Worm (Caenorhabditis elegans) whole organism, late embryonic: Measurements from ENCODE around the gene acr-21.
A peak's percentile ranks its signal among the peaks of the same experiment; 100 is the strongest.

Experiments
- C08G9.2 ChIP-seq: sonication (generic microtip); optimal IDR thresholded peaks from 2 replicates; lab custom pipeline; 2016; ENCODE audit warnings: mild to moderate bottlenecking, missing genetic modification characterization, moderate library complexity, missing compliant biosample characterization
- C38D4.7 ChIP-seq: fragments of 200-800 bp; sonication (Bioruptor generic); optimal IDR thresholded peaks from 2 replicates; lab custom pipeline; 2018; ENCODE audit warnings: mild to moderate bottlenecking, missing genetic modification characterization, moderate library complexity, missing compliant biosample characterization
- K09A11.1 ChIP-seq: sonication (generic microtip); optimal IDR thresholded peaks from 2 replicates; lab custom pipeline; 2017; ENCODE audit warnings: antibody characterized with exemption, mild to moderate bottlenecking, missing genetic modification characterization, missing compliant biosample characterization; ENCODE audit not compliant: insufficient read depth
- Y22D7AL.16 ChIP-seq: sonication (generic microtip); optimal IDR thresholded peaks from 2 replicates; lab custom pipeline; 2016; ENCODE audit warnings: missing genetic modification characterization, missing compliant biosample characterization
- ahr-1 ChIP-seq: sonication (generic microtip); optimal IDR thresholded peaks from 2 replicates; lab custom pipeline; 2016; ENCODE audit warnings: missing genetic modification characterization, missing compliant biosample characterization
- ceh-14 ChIP-seq: sonication (generic microtip); optimal IDR thresholded peaks from 2 replicates; lab custom pipeline; 2016; ENCODE audit warnings: missing genotype, missing genetic modification characterization, missing compliant biosample characterization
- ceh-18 ChIP-seq: sonication (generic microtip); optimal IDR thresholded peaks from 2 replicates; lab custom pipeline; 2016; ENCODE audit warnings: missing genetic modification characterization, missing compliant biosample characterization
- ceh-19 ChIP-seq: fragments of 200-800 bp; sonication (Bioruptor generic); optimal IDR thresholded peaks from 2 replicates; lab custom pipeline; 2018; ENCODE audit warnings: mild to moderate bottlenecking, missing genetic modification characterization, missing compliant biosample characterization
- ceh-2 ChIP-seq: sonication (generic microtip); optimal IDR thresholded peaks from 2 replicates; lab custom pipeline; 2016; ENCODE audit warnings: missing genotype, missing genetic modification characterization, missing compliant biosample characterization
- ceh-22 ChIP-seq: sonication (generic microtip); optimal IDR thresholded peaks from 2 replicates; lab custom pipeline; 2017; ENCODE audit warnings: missing biosample characterization, missing genetic modification characterization
- ceh-24 ChIP-seq: sonication (generic microtip); optimal IDR thresholded peaks from 2 replicates; lab custom pipeline; 2016; ENCODE audit warnings: mild to moderate bottlenecking, missing genetic modification characterization, missing compliant biosample characterization
- ceh-31 ChIP-seq: sonication (generic microtip); optimal IDR thresholded peaks from 2 replicates; lab custom pipeline; 2016; ENCODE audit warnings: missing genetic modification characterization, missing compliant biosample characterization
- ceh-34 ChIP-seq: sonication (generic microtip); optimal IDR thresholded peaks from 2 replicates; lab custom pipeline; 2016; ENCODE audit warnings: mild to moderate bottlenecking, missing genetic modification characterization, missing compliant biosample characterization
- ceh-45 ChIP-seq: fragments of 200-800 bp; sonication (Bioruptor generic); IDR thresholded peaks from 2 replicates; pipeline ENCODE4 v1.3.6; 2022; ENCODE audit warnings: missing genetic modification reagents, missing genetic modification characterization, missing compliant biosample characterization
- ceh-48 ChIP-seq: sonication (generic microtip); optimal IDR thresholded peaks from 2 replicates; lab custom pipeline; 2016; ENCODE audit warnings: missing genetic modification characterization, inconsistent platforms, missing compliant biosample characterization
- ceh-6 ChIP-seq: fragments of 200-800 bp; sonication (Bioruptor generic); optimal IDR thresholded peaks from 2 replicates; lab custom pipeline; 2018; ENCODE audit warnings: mild to moderate bottlenecking, missing genetic modification characterization, missing compliant biosample characterization
- che-1 ChIP-seq: sonication (generic microtip); optimal IDR thresholded peaks from 2 replicates; lab custom pipeline; 2016; ENCODE audit warnings: mild to moderate bottlenecking, missing genetic modification characterization, missing compliant biosample characterization
- dve-1 ChIP-seq: sonication (generic microtip); optimal IDR thresholded peaks from 2 replicates; lab custom pipeline; 2017; ENCODE audit warnings: antibody characterized with exemption, mild to moderate bottlenecking, missing genetic modification characterization, missing compliant biosample characterization
- elt-2 ChIP-seq: sonication (generic microtip); optimal IDR thresholded peaks from 2 replicates; lab custom pipeline; 2016; ENCODE audit warnings: missing genetic modification reagents, missing genetic modification characterization, missing compliant biosample characterization
- elt-4 ChIP-seq: sonication (generic microtip); optimal IDR thresholded peaks from 2 replicates; lab custom pipeline; 2016; ENCODE audit warnings: missing genetic modification characterization, missing compliant biosample characterization
- ets-4 ChIP-seq: sonication (generic microtip); optimal IDR thresholded peaks from 2 replicates; lab custom pipeline; 2016; ENCODE audit warnings: missing genetic modification characterization, missing compliant biosample characterization
- eyg-1 ChIP-seq: sonication (generic microtip); optimal IDR thresholded peaks from 2 replicates; lab custom pipeline; 2016; ENCODE audit warnings: missing genotype, missing genetic modification characterization, missing compliant biosample characterization
- fax-1 ChIP-seq: sonication (generic microtip); optimal IDR thresholded peaks from 2 replicates; lab custom pipeline; 2016; ENCODE audit warnings: missing genotype, missing genetic modification characterization, missing compliant biosample characterization
- fkh-6 ChIP-seq: sonication (generic microtip); optimal IDR thresholded peaks from 2 replicates; lab custom pipeline; 2016; ENCODE audit warnings: missing genetic modification characterization, missing compliant biosample characterization
- gmeb-2 ChIP-seq: sonication (generic microtip); optimal IDR thresholded peaks from 2 replicates; lab custom pipeline; 2016; ENCODE audit warnings: missing genetic modification characterization, inconsistent platforms, missing compliant biosample characterization
- hlh-13 ChIP-seq: fragments of 200-800 bp; sonication (Bioruptor generic); optimal IDR thresholded peaks from 2 replicates; lab custom pipeline; 2018; ENCODE audit warnings: mild to moderate bottlenecking, missing genetic modification characterization, missing compliant biosample characterization
- hlh-15 ChIP-seq: sonication (generic microtip); optimal IDR thresholded peaks from 2 replicates; lab custom pipeline; 2016; ENCODE audit warnings: missing genetic modification characterization, missing compliant biosample characterization
- hlh-6 ChIP-seq: sonication (generic microtip); optimal IDR thresholded peaks from 2 replicates; lab custom pipeline; 2016; ENCODE audit warnings: missing genotype, missing genetic modification characterization, missing compliant biosample characterization
- lin-11 ChIP-seq: fragments of 200-800 bp; sonication (Bioruptor generic); optimal IDR thresholded peaks from 2 replicates; lab custom pipeline; 2018; ENCODE audit warnings: mild to moderate bottlenecking, missing genetic modification characterization, missing compliant biosample characterization
- madf-2 ChIP-seq: sonication (generic microtip); optimal IDR thresholded peaks from 2 replicates; lab custom pipeline; 2017; ENCODE audit warnings: missing genetic modification characterization, missing compliant biosample characterization
- mec-3 ChIP-seq: sonication (generic microtip); optimal IDR thresholded peaks from 2 replicates; lab custom pipeline; 2016; ENCODE audit warnings: borderline replicate concordance, missing genetic modification characterization, missing compliant biosample characterization
- nfya-1 ChIP-seq: sonication (generic microtip); optimal IDR thresholded peaks from 2 replicates; lab custom pipeline; 2017; ENCODE audit warnings: missing genetic modification characterization, mild to moderate bottlenecking, missing compliant biosample characterization, antibody characterized with exemption, moderate library complexity
- nhr-11 ChIP-seq: fragments of 150-350 bp; optimal IDR thresholded peaks from 2 replicates; lab custom pipeline; 2014; ENCODE audit warnings: missing biosample characterization, missing genetic modification characterization
- nhr-232 ChIP-seq: sonication (generic microtip); optimal IDR thresholded peaks from 2 replicates; lab custom pipeline; 2016; ENCODE audit warnings: missing genetic modification characterization, missing compliant biosample characterization
- npax-4 ChIP-seq: sonication (generic microtip); optimal IDR thresholded peaks from 2 replicates; lab custom pipeline; 2016; ENCODE audit warnings: missing genetic modification characterization, missing compliant biosample characterization
- odd-2 ChIP-seq: sonication (generic microtip); optimal IDR thresholded peaks from 2 replicates; lab custom pipeline; 2017; ENCODE audit warnings: antibody characterized with exemption, mild to moderate bottlenecking, missing genetic modification characterization, missing compliant biosample characterization
- pag-3 ChIP-seq: sonication (generic microtip); optimal IDR thresholded peaks from 2 replicates; lab custom pipeline; 2016; ENCODE audit warnings: missing compliant biosample characterization, missing genetic modification characterization, borderline replicate concordance
- pat-9 ChIP-seq: fragments of 200-800 bp; sonication (Bioruptor generic); optimal IDR thresholded peaks from 2 replicates; lab custom pipeline; 2018; ENCODE audit warnings: mild to moderate bottlenecking, missing genetic modification characterization, moderate library complexity, missing compliant biosample characterization
- pax-1 ChIP-seq: fragments of 150-350 bp; optimal IDR thresholded peaks from 2 replicates; lab custom pipeline; 2014; ENCODE audit warnings: missing biosample characterization, missing genetic modification characterization
- pha-2 ChIP-seq: sonication (generic microtip); optimal IDR thresholded peaks from 2 replicates; lab custom pipeline; 2017; ENCODE audit warnings: mild to moderate bottlenecking, missing genetic modification characterization, missing compliant biosample characterization
- pqm-1 ChIP-seq: sonication (generic microtip); optimal IDR thresholded peaks from 2 replicates; lab custom pipeline; 2016; ENCODE audit warnings: missing genetic modification characterization, missing compliant biosample characterization
- pros-1 ChIP-seq: fragments of 150-350 bp; optimal IDR thresholded peaks from 2 replicates; lab custom pipeline; 2014; ENCODE audit warnings: missing biosample characterization, missing genetic modification reagents, missing genetic modification characterization
- ref-2 ChIP-seq: sonication (generic microtip); optimal IDR thresholded peaks from 2 replicates; lab custom pipeline; 2016; ENCODE audit warnings: missing genetic modification characterization, missing compliant biosample characterization
- sox-4 ChIP-seq: sonication (generic microtip); optimal IDR thresholded peaks from 2 replicates; lab custom pipeline; 2017; ENCODE audit warnings: mild to moderate bottlenecking, missing genetic modification characterization, inconsistent platforms, missing compliant biosample characterization
- tbx-2 ChIP-seq: sonication (generic microtip); optimal IDR thresholded peaks from 2 replicates; lab custom pipeline; 2016; ENCODE audit warnings: missing genetic modification characterization, missing compliant biosample characterization
- tbx-7 ChIP-seq: sonication (generic microtip); optimal IDR thresholded peaks from 2 replicates; lab custom pipeline; 2016; ENCODE audit warnings: missing genotype, missing genetic modification characterization, missing compliant biosample characterization
- unc-3 ChIP-seq, 2 experiments: fragments of 200-800 bp in 1 of 2; sonication (Bioruptor generic) in 1 of 2; sonication (generic microtip) in 1 of 2; conservative IDR thresholded peaks in 1 of 2; optimal IDR thresholded peaks in 1 of 2; 2 replicates each; pipeline versions ENCODE4 v1.3.6 to Lab custom; 2016 to 2022; ENCODE audit warnings: missing compliant biosample characterization in 2 of 2, missing genetic modification characterization in 2 of 2, missing genetic modification reagents in 1 of 2
- unc-42 ChIP-seq: sonication (generic microtip); optimal IDR thresholded peaks from 2 replicates; lab custom pipeline; 2016; ENCODE audit warnings: missing genotype, missing genetic modification characterization, missing compliant biosample characterization
- unc-55 ChIP-seq: sonication (generic microtip); optimal IDR thresholded peaks from 2 replicates; lab custom pipeline; 2017; ENCODE audit warnings: missing biosample characterization, missing genetic modification reagents, missing genetic modification characterization
- zip-5 ChIP-seq: sonication (generic microtip); optimal IDR thresholded peaks from 2 replicates; lab custom pipeline; 2016; ENCODE audit warnings: missing genetic modification characterization, missing compliant biosample characterization
- ztf-16 ChIP-seq: sonication (generic microtip); optimal IDR thresholded peaks from 2 replicates; lab custom pipeline; 2017; ENCODE audit warnings: missing genetic modification characterization, missing compliant biosample characterization

The acr-21 gene

DNA sequence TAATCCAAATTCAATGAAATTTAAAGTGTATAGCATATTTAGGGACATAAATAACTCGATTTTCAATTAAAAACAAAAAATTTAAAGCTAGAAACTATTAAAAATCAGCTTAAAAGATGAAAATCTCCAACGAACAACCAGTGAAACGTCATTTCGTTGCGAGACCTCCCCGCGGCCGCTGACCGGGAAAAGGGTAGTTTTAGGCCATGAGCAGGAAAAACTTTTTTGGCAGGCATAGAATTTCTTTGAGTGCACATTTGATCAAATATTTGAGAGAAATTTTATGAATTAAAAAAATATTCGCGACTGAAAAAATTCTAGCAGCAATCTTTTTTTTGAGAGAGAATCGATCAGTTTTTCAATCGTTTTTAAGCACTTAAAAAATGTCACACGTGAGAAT lies 43.6 kb downstream of the acr-21 start:
- TF ChIP-seq C38D4.7 (GFP tag; lab: Kevin White, UChicago), result no peak
- peak; percentile 32 for TF ChIP-seq ets-4
- TF ChIP-seq sox-4, result no peak
- TF ChIP-seq ref-2 (tag; lab: Kevin White, UChicago), result no peak
- no peak for TF ChIP-seq nfya-1
- TF ChIP-seq ceh-18, result no peak
- no peak for TF ChIP-seq fax-1 (tag; lab: Kevin White, UChicago)
- TF ChIP-seq ceh-19 (GFP tag; lab: Kevin White, UChicago), result no peak
- peak; percentile 50 for TF ChIP-seq ceh-2 (tag; lab: Kevin White, UChicago)
- no peak for TF ChIP-seq pag-3 (tag; lab: Kevin White, UChicago)
- no peak for TF ChIP-seq dve-1 (tag; lab: Kevin White, UChicago)
- TF ChIP-seq eyg-1, result no peak
- peak; percentile 52 for TF ChIP-seq C08G9.2
- TF ChIP-seq pax-1 (tag; lab: Kevin White, UChicago), result no peak
- TF ChIP-seq mec-3, result no peak
- no peak for TF ChIP-seq ceh-22 (tag; lab: Kevin White, UChicago)
- no peak for TF ChIP-seq unc-42 (tag; lab: Kevin White, UChicago)
- peak; percentile 22 for TF ChIP-seq ceh-34 (tag; lab: Kevin White, UChicago)
- TF ChIP-seq ahr-1 (tag; lab: Kevin White, UChicago), result no peak
- TF ChIP-seq nhr-232 (tag; lab: Kevin White, UChicago), result no peak
- peak; percentile 73 for TF ChIP-seq ceh-31 (tag; lab: Kevin White, UChicago)
- no peak for TF ChIP-seq che-1 (tag; lab: Kevin White, UChicago)
- no peak for TF ChIP-seq zip-5 (tag; lab: Kevin White, UChicago)
- no peak for TF ChIP-seq ceh-14
- TF ChIP-seq odd-2 (tag; lab: Kevin White, UChicago), result no peak
- TF ChIP-seq lin-11 (tag; lab: Kevin White, UChicago), result no peak
- TF ChIP-seq npax-4 (tag; lab: Kevin White, UChicago), result no peak
- TF ChIP-seq elt-2 (tag; lab: Kevin White, UChicago), result peak; percentile 12
- no peak for TF ChIP-seq gmeb-2 (tag; lab: Kevin White, UChicago)
- TF ChIP-seq Y22D7AL.16, result no peak
- TF ChIP-seq ceh-6, result no peak
- no peak for TF ChIP-seq ceh-48 (tag; lab: Kevin White, UChicago)
- no peak for TF ChIP-seq pat-9 (tag; lab: Kevin White, UChicago)
- TF ChIP-seq ceh-45 (GFP tag; lab: Robert Waterston, UW), result no peak
- TF ChIP-seq tbx-2 (tag; lab: Kevin White, UChicago), result peak; percentile 60
- no peak for TF ChIP-seq unc-3 (GFP tag; conservative IDR thresholded peaks at IDR 0.05; lab: Robert Waterston, UW)
- TF ChIP-seq unc-3 (tag; optimal IDR thresholded peaks at IDR 0.05; lab: Kevin White, UChicago), result no peak
- no peak for TF ChIP-seq pqm-1
- TF ChIP-seq unc-55 (GFP tag; lab: Kevin White, UChicago), result no peak
- TF ChIP-seq ztf-16, result no peak
- no peak for TF ChIP-seq K09A11.1 (tag; lab: Kevin White, UChicago)
- no peak for TF ChIP-seq ceh-24 (tag; lab: Kevin White, UChicago)
- no peak for TF ChIP-seq hlh-15 (tag; lab: Kevin White, UChicago)
- TF ChIP-seq pros-1 (tag; lab: Kevin White, UChicago), result no peak
- TF ChIP-seq elt-4 (tag; lab: Kevin White, UChicago), result no peak
- TF ChIP-seq fkh-6 (tag; lab: Kevin White, UChicago), result no peak
- TF ChIP-seq tbx-7 (tag; lab: Kevin White, UChicago), result no peak
- TF ChIP-seq hlh-6 (tag; lab: Kevin White, UChicago), result no peak
- no peak for TF ChIP-seq hlh-13 (GFP tag; lab: Kevin White, UChicago)
- TF ChIP-seq nhr-11 (tag; lab: Kevin White, UChicago), result no peak
- no peak for TF ChIP-seq pha-2 (tag; lab: Kevin White, UChicago)
- no peak for TF ChIP-seq madf-2
